Fruit fly (Drosophila melanogaster): Measurements from ENCODE around the gene Lip1.

Gene Lip1

DNA sequence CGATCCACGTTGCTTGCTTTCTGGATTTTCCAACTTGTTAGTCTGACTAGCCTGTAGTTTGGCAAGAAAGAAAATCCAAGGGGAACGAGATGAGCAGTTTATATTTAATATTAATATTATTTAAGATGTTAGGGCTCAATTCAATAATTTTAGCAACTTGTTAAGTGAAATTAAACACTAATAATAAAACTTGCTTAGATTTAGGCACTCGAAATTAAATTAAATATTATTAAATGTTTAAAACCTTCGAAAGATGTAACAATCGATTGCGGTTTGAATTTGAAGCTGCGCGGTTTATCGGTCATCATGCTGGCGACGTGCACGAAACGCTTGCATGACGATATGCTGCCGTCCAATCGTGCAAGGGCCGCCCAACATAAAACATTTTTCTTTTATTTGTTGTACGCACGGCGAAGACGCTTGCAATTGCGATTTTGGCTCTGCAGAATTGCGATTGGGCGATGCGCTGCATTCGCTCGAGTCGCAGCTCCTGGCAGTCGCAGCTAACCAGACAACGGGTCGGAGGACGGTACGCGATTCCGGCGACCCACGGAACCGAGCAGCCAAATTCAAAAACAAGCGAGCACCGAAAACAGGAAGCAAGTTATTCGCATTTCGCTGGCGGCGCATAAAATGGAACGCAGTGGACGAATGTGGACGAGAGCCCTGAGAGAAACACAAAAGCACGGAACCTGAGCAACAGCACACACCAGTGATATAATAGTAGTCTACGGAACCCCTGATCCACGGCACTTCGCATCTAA, 35.8 kb upstream of the Lip1 start, which contains the start of the genes Vha16-5 and CG12299 (continued):
- TF ChIP-seq CG5953 (GFP tag; IDR thresholded peaks at IDR 0.05) (peak; percentile 86), tx (GFP tag; optimal IDR thresholded peaks at IDR 0.05) (peak; percentile 84), Stat92E (GFP tag; optimal IDR thresholded peaks at IDR 0.05) (no peak), ase (GFP tag; IDR thresholded peaks at IDR 0.05) (peak; percentile 89), slou (GFP tag; optimal IDR thresholded peaks at IDR 0.05) (peak; percentile 57), rib (GFP tag; IDR thresholded peaks at IDR 0.05) (peak; percentile 57; the same call in 1 of the 2 replicates), slbo (GFP tag; IDR thresholded peaks at IDR 0.05) (peak; percentile 96), ind (GFP tag; optimal IDR thresholded peaks at IDR 0.05) (peak; percentile 86), CG15696 (tag; optimal IDR thresholded peaks at IDR 0.05) (peak; percentile 88), CG11398 (GFP tag; optimal IDR thresholded peaks at IDR 0.05) (peak; percentile 79), Taf1 (GFP tag; IDR thresholded peaks at IDR 0.05) (peak; percentile 55), fd96Cb (tag; optimal IDR thresholded peaks at IDR 0.05) (peak; percentile 63), CG9932 (GFP tag; IDR thresholded peaks at IDR 0.05) (peak; percentile 95), Hr51 (GFP tag; optimal IDR thresholded peaks at IDR 0.05) (peak in 1 of 2 experiments; percentile 90), NfI (GFP tag; optimal IDR thresholded peaks at IDR 0.05) (peak; percentile 81), HLH54F (GFP tag; optimal IDR thresholded peaks at IDR 0.05) (peak; percentile 93), CG6175 (GFP tag; IDR thresholded peaks at IDR 0.05) (peak; percentile 76; the same call in 2 of the 3 replicates), CG7357 (GFP tag; IDR thresholded peaks at IDR 0.05) (peak; percentile 74; the same call in 2 of the 3 replicates), CG12744 (GFP tag; optimal IDR thresholded peaks at IDR 0.05) (peak; percentile 69), Fer1 (GFP tag; optimal IDR thresholded peaks at IDR 0.05) (peak; percentile 61), CG2678 (tag; optimal IDR thresholded peaks at IDR 0.05) (no peak), CG31224 (GFP tag; IDR thresholded peaks at IDR 0.05) (peak; percentile 64), CG2875 (GFP tag; optimal IDR thresholded peaks at IDR 0.05) (peak; percentile 39), CG8089 (GFP tag; optimal IDR thresholded peaks at IDR 0.05) (peak; percentile 81), E2f1 (GFP tag; IDR thresholded peaks at IDR 0.05) (peak; percentile 87), CG1792 (GFP tag; optimal IDR thresholded peaks at IDR 0.05) (peak; percentile 99), gcm2 (GFP tag; optimal IDR thresholded peaks at IDR 0.05) (peak; percentile 68), CG1529 (GFP tag; optimal IDR thresholded peaks at IDR 0.05) (no peak), dan (GFP tag; IDR thresholded peaks at IDR 0.05) (peak; percentile 72), Dek (tag; optimal IDR thresholded peaks at IDR 0.05) (peak; percentile 56), nmo (GFP tag; optimal IDR thresholded peaks at IDR 0.05) (peak; percentile 75), Myb (GFP tag; optimal IDR thresholded peaks at IDR 0.05) (peak; percentile 81), CG4707 (GFP tag; optimal IDR thresholded peaks at IDR 0.05) (no peak), dati (GFP tag; IDR thresholded peaks at IDR 0.05) (peak; percentile 73), CG10209 (GFP tag; optimal IDR thresholded peaks at IDR 0.05) (peak; percentile 72), vvl (GFP tag; IDR thresholded peaks at IDR 0.05) (peak; percentile 95), esg (GFP tag; conservative IDR thresholded peaks at IDR 0.05) (peak; percentile 83), zf30C (GFP tag; optimal IDR thresholded peaks at IDR 0.05) (no peak), CG11456 (GFP tag; IDR thresholded peaks at IDR 0.05) (peak; percentile 95), Ada2b (GFP tag; IDR thresholded peaks at IDR 0.05) (peak; percentile 90), CG17912 (GFP tag; optimal IDR thresholded peaks at IDR 0.05) (no peak), Spps (tag; optimal IDR thresholded peaks at IDR 0.05) (no peak), yki (optimal IDR thresholded peaks at IDR 0.05) (no peak), Doc3 (GFP tag; IDR thresholded peaks at IDR 0.05; ENCODE audit: partially characterized antibody) (peak; percentile 47; the same call in 1 of the 3 replicates), Aef1 (GFP tag; IDR thresholded peaks at IDR 0.05) (peak; percentile 92), zfh1 (GFP tag; IDR thresholded peaks at IDR 0.05) (peak; percentile 94), CG10959 (GFP tag; IDR thresholded peaks at IDR 0.05) (peak; percentile 92), CG6272 (GFP tag; IDR thresholded peaks at IDR 0.05) (peak; percentile 91), stwl (tag; optimal IDR thresholded peaks at IDR 0.05) (peak; percentile 54), Ptx1 (GFP tag; IDR thresholded peaks at IDR 0.05) (peak; percentile 90)
